Worm (Caenorhabditis elegans): Measurements from ENCODE around the gene F59F4.3.

DNA sequence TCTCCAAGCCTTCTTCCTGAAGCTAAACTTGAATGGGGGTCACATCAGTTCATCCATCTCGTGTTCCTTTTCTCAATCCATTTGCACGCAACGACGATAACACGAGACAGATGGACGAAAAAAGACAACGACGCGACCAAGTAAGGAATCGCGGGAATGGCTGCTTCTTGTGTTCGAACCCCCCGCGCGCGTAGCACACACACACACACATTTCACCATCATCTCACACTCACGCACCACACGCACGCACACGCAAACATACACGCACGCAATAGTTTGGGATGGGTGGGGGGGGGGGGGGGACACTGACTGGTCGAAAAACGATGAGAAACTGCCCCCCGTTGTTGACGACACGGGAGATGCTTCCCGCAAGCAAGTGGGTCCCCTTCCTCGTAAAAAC lies 29.5 kb upstream of the F59F4.3 start:
- TF ChIP-seq fkh-10 (GFP tag; optimal IDR thresholded peaks at IDR 0.05) (no peak), lin-11 (tag; optimal IDR thresholded peaks at IDR 0.05) (no peak), ceh-24 (tag; optimal IDR thresholded peaks at IDR 0.05) (no peak)
